Fruit fly (Drosophila melanogaster) whole organism, embryonic: Measurements from ENCODE around the gene Sirup.

Source experiments
- Asciz ChIP-seq: fragments of 200-800 bp; sonication (Bioruptor generic); optimal IDR thresholded peaks from 2 replicates; lab custom pipeline; 2017; ENCODE audit warnings: missing biosample characterization, mild to moderate bottlenecking, missing genetic modification characterization, missing genetic modification reagents
- Atf3 ChIP-seq: fragments of 200-800 bp; sonication (Bioruptor generic); optimal IDR thresholded peaks from 3 replicates; lab custom pipeline; 2016; ENCODE audit warnings: missing biosample characterization, missing genetic modification characterization
- CG10366 ChIP-seq: fragments of 200-800 bp; sonication (Bioruptor generic); IDR thresholded peaks from 2 replicates; pipeline ENCODE4 v1.3.6; 2022; ENCODE audit warnings: missing biosample characterization, missing genetic modification characterization
- CG11695 ChIP-seq: fragments of 200-800 bp; sonication (Bioruptor generic); IDR thresholded peaks from 3 replicates; pipeline ENCODE4 v1.3.6; 2022; ENCODE audit warnings: missing biosample characterization, missing genetic modification characterization
- CG1233 ChIP-seq: fragments of 200-800 bp; sonication (Bioruptor generic); optimal IDR thresholded peaks from 4 replicates; lab custom pipeline; 2018; ENCODE audit warnings: missing biosample characterization, mild to moderate bottlenecking, missing genetic modification characterization
- CG14710 ChIP-seq: fragments of 200-800 bp; sonication (Bioruptor generic); optimal IDR thresholded peaks from 3 replicates; lab custom pipeline; 2019; ENCODE audit warnings: missing biosample characterization, mild to moderate bottlenecking, missing genetic modification characterization, moderate library complexity
- CG15073 ChIP-seq: fragments of 200-800 bp; sonication (Bioruptor generic); optimal IDR thresholded peaks from 2 replicates; lab custom pipeline; 2016; ENCODE audit warnings: missing biosample characterization, missing genetic modification characterization
- CG15479 ChIP-seq: fragments of 200-800 bp; sonication (Bioruptor generic); optimal IDR thresholded peaks from 3 replicates; lab custom pipeline; 2019; ENCODE audit warnings: missing biosample characterization, mild to moderate bottlenecking, missing genetic modification characterization, moderate library complexity
- CG18619 ChIP-seq: fragments of 200-800 bp; sonication (Bioruptor generic); optimal IDR thresholded peaks from 3 replicates; lab custom pipeline; 2017; ENCODE audit warnings: missing biosample characterization, mild to moderate bottlenecking, missing genetic modification characterization
- CG18764 ChIP-seq: fragments of 200-800 bp; sonication (Bioruptor generic); optimal IDR thresholded peaks from 3 replicates; lab custom pipeline; 2016; ENCODE audit warnings: missing biosample characterization, missing genetic modification characterization
- CG2712 ChIP-seq: fragments of 200-800 bp; optimal IDR thresholded peaks from 3 replicates; lab custom pipeline; 2019; ENCODE audit warnings: missing biosample characterization, mild to moderate bottlenecking, missing genetic modification characterization, moderate library complexity
- CG30020 ChIP-seq: fragments of 200-800 bp; optimal IDR thresholded peaks from 2 replicates; lab custom pipeline; 2019; ENCODE audit warnings: missing biosample characterization, mild to moderate bottlenecking, missing genetic modification characterization, moderate library complexity
- CG3407 ChIP-seq: fragments of 200-800 bp; sonication (Bioruptor generic); optimal IDR thresholded peaks from 2 replicates; lab custom pipeline; 2018; ENCODE audit warnings: missing biosample characterization, mild to moderate bottlenecking, missing genetic modification characterization
- CG4282 ChIP-seq: fragments of 200-800 bp; sonication (Bioruptor generic); optimal IDR thresholded peaks from 2 replicates; lab custom pipeline; 2016; ENCODE audit warnings: missing biosample characterization, missing genetic modification characterization
- CG4404 ChIP-seq: fragments of 200-800 bp; sonication (Bioruptor generic); IDR thresholded peaks from 2 replicates; pipeline ENCODE4 v1.3.6; 2022; ENCODE audit warnings: missing biosample characterization, missing genetic modification characterization
- CG4617 ChIP-seq: fragments of 200-800 bp; sonication (Bioruptor generic); optimal IDR thresholded peaks from 3 replicates; lab custom pipeline; 2016; ENCODE audit warnings: missing biosample characterization, missing genetic modification characterization, borderline replicate concordance
- CG6791 ChIP-seq: fragments of 200-800 bp; sonication (Bioruptor generic); IDR thresholded peaks from 3 replicates; pipeline ENCODE4 v1.3.6; 2022; ENCODE audit warnings: missing biosample characterization, missing genetic modification characterization; ENCODE audit not compliant: partially characterized antibody
- CG6854 ChIP-seq: fragments of 200-800 bp; sonication (Bioruptor generic); optimal IDR thresholded peaks from 3 replicates; lab custom pipeline; 2017; ENCODE audit warnings: missing biosample characterization, mild to moderate bottlenecking, missing genetic modification characterization
- CG7556 ChIP-seq: fragments of 200-800 bp; sonication (Bioruptor generic); optimal IDR thresholded peaks from 2 replicates; lab custom pipeline; 2017; ENCODE audit warnings: missing biosample characterization, mild to moderate bottlenecking, missing genetic modification characterization
- CG8089 ChIP-seq: fragments of 200-800 bp; sonication (Bioruptor generic); optimal IDR thresholded peaks from 3 replicates; lab custom pipeline; 2016; ENCODE audit warnings: missing biosample characterization, missing genetic modification characterization
- CG8765 ChIP-seq: fragments of 200-800 bp; sonication (Bioruptor generic); IDR thresholded peaks from 2 replicates; pipeline ENCODE4 v1.3.6; 2022; ENCODE audit warnings: missing biosample characterization, missing genetic modification characterization
- CG9817 ChIP-seq: fragments of 200-800 bp; sonication (Bioruptor generic); optimal IDR thresholded peaks from 2 replicates; lab custom pipeline; 2018; ENCODE audit warnings: missing biosample characterization, mild to moderate bottlenecking, missing genetic modification characterization, moderate library complexity
- CrebB ChIP-seq: fragments of 200-800 bp; sonication (Bioruptor generic); optimal IDR thresholded peaks from 3 replicates; lab custom pipeline; 2018; ENCODE audit warnings: missing biosample characterization, mild to moderate bottlenecking, missing genetic modification characterization
- Dad ChIP-seq: fragments of 200-800 bp; sonication (Bioruptor generic); optimal IDR thresholded peaks from 3 replicates; lab custom pipeline; 2016; ENCODE audit warnings: missing biosample characterization, missing genetic modification characterization
- HLH4C ChIP-seq: fragments of 200-800 bp; sonication (Bioruptor generic); IDR thresholded peaks from 3 replicates; pipeline ENCODE4 v1.3.6; 2022; ENCODE audit warnings: missing biosample characterization, missing genetic modification characterization; ENCODE audit not compliant: partially characterized antibody
- Hr3 ChIP-seq: fragments of 200-800 bp; sonication (Bioruptor generic); optimal IDR thresholded peaks from 3 replicates; lab custom pipeline; 2016; ENCODE audit warnings: missing biosample characterization, missing genetic modification characterization
- NC2α ChIP-seq: fragments of 200-800 bp; sonication (Bioruptor generic); optimal IDR thresholded peaks from 2 replicates; lab custom pipeline; 2016; ENCODE audit warnings: missing biosample characterization, missing genetic modification characterization
- NK7.1 ChIP-seq: fragments of 200-800 bp; sonication (Bioruptor generic); optimal IDR thresholded peaks from 3 replicates; lab custom pipeline; 2016; ENCODE audit warnings: missing biosample characterization, missing genetic modification characterization
- NfI ChIP-seq: fragments of 200-800 bp; sonication (Bioruptor generic); optimal IDR thresholded peaks from 3 replicates; lab custom pipeline; 2018; ENCODE audit warnings: missing biosample characterization, mild to moderate bottlenecking, missing genetic modification characterization, moderate library complexity
- Sin3A ChIP-seq: fragments of >200 bp; optimal IDR thresholded peaks from 2 replicates; lab custom pipeline; 2018
- Sry-β ChIP-seq: fragments of 200-800 bp; sonication (Bioruptor generic); optimal IDR thresholded peaks from 2 replicates; lab custom pipeline; 2018; ENCODE audit warnings: missing biosample characterization, mild to moderate bottlenecking, missing genetic modification characterization, moderate library complexity
- TFAM ChIP-seq: fragments of 200-800 bp; sonication (Bioruptor generic); optimal IDR thresholded peaks from 2 replicates; lab custom pipeline; 2017; ENCODE audit warnings: missing biosample characterization, missing genetic modification characterization, inconsistent platforms
- YL-1 ChIP-seq: fragments of 200-800 bp; sonication (Bioruptor generic); optimal IDR thresholded peaks from 3 replicates; lab custom pipeline; 2017; ENCODE audit warnings: missing biosample characterization, mild to moderate bottlenecking, missing genetic modification characterization
- ap ChIP-seq: fragments of 200-800 bp; sonication (Bioruptor generic); IDR thresholded peaks from 2 replicates; pipeline ENCODE4 v1.3.6; 2022; ENCODE audit warnings: missing biosample characterization, missing genetic modification characterization
- bsh ChIP-seq, 2 experiments: fragments of 200-800 bp; sonication (Bioruptor generic); optimal IDR thresholded peaks; 2 replicates each; lab custom pipeline; 2017 to 2018; ENCODE audit warnings: mild to moderate bottlenecking in 2 of 2, missing biosample characterization in 2 of 2, missing genetic modification characterization in 2 of 2, moderate library complexity in 1 of 2
- crp ChIP-seq, 2 experiments: fragments of 200-800 bp; sonication (Bioruptor generic); optimal IDR thresholded peaks; 2 replicates in 1 of 2; 3 replicates in 1 of 2; lab custom pipeline; 2017; ENCODE audit warnings: missing biosample characterization in 2 of 2, missing genetic modification characterization in 2 of 2, mild to moderate bottlenecking in 1 of 2, moderate library complexity in 1 of 2
- cwo ChIP-seq: fragments of 200-800 bp; sonication (Bioruptor generic); optimal IDR thresholded peaks from 3 replicates; lab custom pipeline; 2017; ENCODE audit warnings: missing biosample characterization, missing genetic modification characterization, mild to moderate bottlenecking, moderate library complexity, missing genetic modification reagents
- emc ChIP-seq: fragments of 200-800 bp; sonication (Bioruptor generic); optimal IDR thresholded peaks from 2 replicates; lab custom pipeline; 2016; ENCODE audit warnings: missing biosample characterization, missing genetic modification characterization
- esg ChIP-seq: fragments of 200-800 bp; sonication (Bioruptor generic); conservative IDR thresholded peaks from 2 replicates; pipeline ENCODE4 v1.3.6; 2022; ENCODE audit warnings: missing biosample characterization, missing genetic modification characterization
- eve ChIP-seq, 2 experiments: fragments of >200 bp; optimal IDR thresholded peaks; 2 replicates each; lab custom pipeline; 2017; ENCODE audit warnings: missing biosample characterization in 2 of 2, missing genetic modification characterization in 2 of 2
- fd3F ChIP-seq: fragments of 200-800 bp; sonication (Bioruptor generic); optimal IDR thresholded peaks from 2 replicates; lab custom pipeline; 2018; ENCODE audit warnings: missing biosample characterization, mild to moderate bottlenecking, missing genetic modification characterization, moderate library complexity
- fru ChIP-seq: fragments of >200 bp; optimal IDR thresholded peaks from 2 replicates; lab custom pipeline; 2017
- hb ChIP-seq: fragments of 200-800 bp; sonication (Bioruptor generic); IDR thresholded peaks from 3 replicates; pipeline ENCODE4 v1.3.6; 2022; ENCODE audit warnings: missing biosample characterization, missing genetic modification characterization; ENCODE audit not compliant: partially characterized antibody
- insv ChIP-seq, 2 experiments: fragments of 200-800 bp; sonication (Bioruptor generic); optimal IDR thresholded peaks; 3 replicates each; lab custom pipeline; 2016 to 2018; ENCODE audit warnings: missing biosample characterization in 2 of 2, missing genetic modification characterization in 2 of 2
- prd ChIP-seq, 3 experiments: fragments of >200 bp in 2 of 3; fragments of 200-800 bp in 1 of 3; sonication (Bioruptor generic) in 1 of 3; optimal IDR thresholded peaks in 2 of 3; IDR thresholded peaks in 1 of 3; 2 replicates in 2 of 3; 3 replicates in 1 of 3; pipeline versions ENCODE4 v1.3.6 to Lab custom; 2017 to 2022; ENCODE audit warnings: missing biosample characterization in 1 of 3, missing genetic modification characterization in 1 of 3
- sens ChIP-seq: fragments of 200-800 bp; sonication (Bioruptor generic); peaks from one replicate; lab custom pipeline; 2016; ENCODE audit warnings: missing biosample characterization, missing genetic modification characterization
- tin ChIP-seq: fragments of 200-800 bp; sonication (Bioruptor generic); optimal IDR thresholded peaks from 3 replicates; lab custom pipeline; 2016; ENCODE audit warnings: missing biosample characterization, missing genetic modification characterization
- yki ChIP-seq: fragments of >200 bp; optimal IDR thresholded peaks from 3 replicates; lab custom pipeline; 2018
- zfh2 ChIP-seq: fragments of 200-800 bp; sonication (Bioruptor generic); optimal IDR thresholded peaks from 2 replicates; lab custom pipeline; 2016; ENCODE audit warnings: missing biosample characterization, missing genetic modification characterization

Gene Sirup

DNA sequence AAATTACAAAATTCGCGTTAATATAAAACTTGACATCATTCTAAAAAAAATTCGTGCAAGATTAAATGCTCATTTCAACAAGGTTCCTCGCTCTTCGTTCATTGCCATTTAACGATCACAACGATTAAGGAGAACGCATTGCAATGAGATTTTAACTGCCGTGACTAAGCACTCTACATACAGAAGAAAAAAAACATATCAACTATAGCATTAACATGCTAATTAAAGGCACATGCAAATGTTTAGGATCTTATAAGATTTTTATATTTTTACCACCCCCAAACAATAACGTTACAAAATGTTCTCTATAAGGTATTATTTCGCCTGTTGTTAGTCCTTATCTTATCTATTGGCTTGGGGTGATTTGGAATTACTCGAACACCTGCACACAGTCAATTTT lies 7.9 kb upstream of the Sirup start:
- TF ChIP-seq cwo (GFP tag; lab: Kevin White, UChicago) = no peak
- no peak for TF ChIP-seq CG3407 (GFP tag; lab: Kevin White, UChicago)
- TF ChIP-seq sens (GFP tag; lab: Kevin White, UChicago) = peak; percentile 56
- TF ChIP-seq, all 482 proteins: peak for 1

DNA sequence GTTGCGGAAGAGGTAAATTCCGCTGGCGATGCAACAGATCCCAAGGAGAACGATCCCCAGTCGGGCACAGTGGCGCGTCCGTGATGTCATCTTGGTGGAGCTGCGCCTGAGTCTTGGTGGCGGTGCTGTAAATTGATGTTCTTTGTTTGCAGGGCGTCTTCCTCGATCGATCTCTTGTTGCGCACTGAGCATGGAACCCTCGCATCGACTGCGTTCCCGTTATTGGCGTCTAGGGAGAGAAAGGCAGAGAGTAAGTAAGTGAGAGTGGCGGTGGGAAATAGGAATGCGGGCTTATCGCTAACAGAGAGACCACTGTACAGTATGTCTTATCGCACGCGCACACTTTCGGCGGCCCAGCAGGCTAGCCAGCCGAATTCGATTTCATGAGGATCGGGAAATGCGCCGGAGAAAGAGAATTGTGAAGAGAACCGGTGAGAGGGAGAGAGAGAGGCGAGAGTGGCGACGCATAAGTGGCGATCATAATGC lies 7.2 kb upstream of the Sirup start:
- no peak for TF ChIP-seq fd3F (GFP tag; lab: Kevin White, UChicago)
- TF ChIP-seq CG4404 (GFP tag; lab: Robert Waterston, UW) = no peak
- TF ChIP-seq hb (GFP tag; lab: Robert Waterston, UW) = no peak
- TF ChIP-seq CG14710 (tag; lab: Kevin White, UChicago) = no peak
- no peak for TF ChIP-seq Sry-β (GFP tag; lab: Kevin White, UChicago)
- TF ChIP-seq YL-1 (GFP tag; lab: Kevin White, UChicago) = no peak
- no peak for TF ChIP-seq Hr3 (GFP tag; lab: Kevin White, UChicago)
- TF ChIP-seq CG9817 (tag; lab: Kevin White, UChicago) = no peak
- no peak for TF ChIP-seq insv (GFP tag; optimal IDR thresholded peaks at IDR 0.05; lab: Kevin White, UChicago)
- no peak for TF ChIP-seq CG15073 (GFP tag; lab: Kevin White, UChicago)
- TF ChIP-seq tin (GFP tag; lab: Kevin White, UChicago) = no peak
- TF ChIP-seq HLH4C (GFP tag; lab: Robert Waterston, UW) = no peak
- TF ChIP-seq CG8765 (GFP tag; lab: Robert Waterston, UW) = no peak
- TF ChIP-seq NK7.1 (GFP tag; lab: Kevin White, UChicago) = no peak
- TF ChIP-seq CG4282 (GFP tag; lab: Kevin White, UChicago) = no peak
- TF ChIP-seq NC2α = no peak
- TF ChIP-seq Asciz (GFP tag; lab: Kevin White, UChicago) = no peak
- TF ChIP-seq CG6791 (GFP tag; lab: Robert Waterston, UW) = peak; percentile 46; the same call in 2 of the 3 replicates
- no peak for TF ChIP-seq zfh2 (GFP tag; lab: Kevin White, UChicago)
- no peak for TF ChIP-seq fru (lab: Kevin White, UChicago)
- TF ChIP-seq Dad (GFP tag; lab: Kevin White, UChicago) = no peak
- no peak for TF ChIP-seq esg
- no peak for TF ChIP-seq CG10366 (GFP tag; lab: Robert Waterston, UW)
- TF ChIP-seq CG1233 (GFP tag; lab: Kevin White, UChicago) = no peak
- no peak for TF ChIP-seq CG2712 (tag; lab: Kevin White, UChicago)
- TF ChIP-seq Atf3 (GFP tag; lab: Kevin White, UChicago) = no peak
- TF ChIP-seq eve (GFP tag; optimal IDR thresholded peaks at IDR 0.05; lab: Kevin White, UChicago) = no peak
- TF ChIP-seq CG11695 (GFP tag; lab: Robert Waterston, UW) = no peak
- peak; percentile 77 for TF ChIP-seq yki (lab: Kevin White, UChicago)
- TF ChIP-seq ap (GFP tag; lab: Robert Waterston, UW) = no peak
- TF ChIP-seq CG15479 (GFP tag; lab: Kevin White, UChicago) = peak; percentile 59
- no peak for TF ChIP-seq CG7556 (GFP tag; lab: Kevin White, UChicago)
- TF ChIP-seq emc (GFP tag; lab: Kevin White, UChicago) = no peak
- no peak for TF ChIP-seq CrebB (tag; lab: Kevin White, UChicago)
- TF ChIP-seq Sin3A (lab: Kevin White, UChicago) = no peak
- no peak for TF ChIP-seq TFAM
- TF ChIP-seq CG18764 (GFP tag; lab: Kevin White, UChicago) = no peak
- no peak for TF ChIP-seq NfI (GFP tag; lab: Kevin White, UChicago)
- TF ChIP-seq CG18619 (GFP tag; lab: Kevin White, UChicago) = no peak
- TF ChIP-seq CG4617 (GFP tag; lab: Kevin White, UChicago) = no peak
- no peak for TF ChIP-seq CG8089 (GFP tag; lab: Kevin White, UChicago)
- no peak for TF ChIP-seq CG6854
- TF ChIP-seq bsh (GFP tag; optimal IDR thresholded peaks at IDR 0.05; lab: Kevin White, UChicago) = no peak
- TF ChIP-seq crp (GFP tag; optimal IDR thresholded peaks at IDR 0.05; lab: Kevin White, UChicago) = no peak
- no peak for TF ChIP-seq CG30020 (tag; lab: Kevin White, UChicago)
- no peak for TF ChIP-seq prd (optimal IDR thresholded peaks at IDR 0.05; lab: Kevin White, UChicago)
- TF ChIP-seq prd (GFP tag; IDR thresholded peaks at IDR 0.05; lab: Robert Waterston, UW) = no peak
